Fruit fly (Drosophila melanogaster) S2 (cell line): ENCODE data around the gene CG45067.

Experiments
- CG8478 ChIP-seq: fragments of >200 bp; optimal IDR thresholded peaks from 2 replicates; lab custom pipeline; 2018
- CTCF ChIP-seq, 2 experiments: fragments of >200 bp; optimal IDR thresholded peaks; 2 replicates each; lab custom pipeline; 2018

DNA sequence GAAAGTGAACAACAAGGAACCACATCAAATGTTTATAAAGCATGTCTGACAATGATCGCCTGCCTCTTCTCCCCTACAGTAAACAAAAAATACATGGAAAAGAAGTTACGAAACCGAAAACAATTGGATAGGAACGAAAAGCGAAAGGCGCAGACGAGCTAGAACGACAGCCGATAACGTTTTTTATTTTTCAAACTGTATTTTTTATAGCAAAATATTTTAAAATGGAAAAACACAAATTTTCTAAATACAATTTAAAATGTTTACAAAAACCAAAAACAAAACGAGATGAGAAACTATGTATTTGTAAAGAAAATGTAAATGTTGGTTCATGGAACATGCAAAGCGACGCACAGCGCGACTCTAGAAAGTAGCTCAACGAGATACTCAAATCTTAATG, 25.3 kb downstream of the CG45067 start:
- TF ChIP-seq CG8478 (lab: Kevin White, UChicago) (no peak), CTCF (optimal IDR thresholded peaks at IDR 0.05; lab: Kevin White, UChicago) (no peak)
